Worm (Caenorhabditis elegans) whole organism, L4 larva: ENCODE results near the gene R05F9.11.

Experiments used
- D1046.2 ChIP-seq: fragments of 200-800 bp; sonication (Bioruptor generic); IDR thresholded peaks from 2 replicates; pipeline ENCODE4 v1.3.6; 2022; ENCODE audit warnings: missing genetic modification characterization, missing compliant biosample characterization
- ctbp-1 ChIP-seq: fragments of 200-800 bp; sonication (Bioruptor generic); IDR thresholded peaks from 2 replicates; pipeline ENCODE4 v1.3.6; 2022; ENCODE audit warnings: missing genetic modification reagents, missing genetic modification characterization, missing compliant biosample characterization
- hlh-11 ChIP-seq: fragments of 200-800 bp; sonication (Bioruptor generic); optimal IDR thresholded peaks from 2 replicates; lab custom pipeline; 2018; ENCODE audit warnings: mild to moderate bottlenecking, missing genetic modification characterization, missing compliant biosample characterization
- jun-1 ChIP-seq: fragments of 150-350 bp; optimal IDR thresholded peaks from 2 replicates; lab custom pipeline; 2014; ENCODE audit warnings: missing biosample characterization, missing genetic modification reagents, missing genetic modification characterization
- lin-13 ChIP-seq: fragments of 150-350 bp; optimal IDR thresholded peaks from 2 replicates; lab custom pipeline; 2014; ENCODE audit warnings: missing biosample characterization, missing genetic modification reagents, missing genetic modification characterization
- lsy-2 ChIP-seq, 2 experiments: fragments of 150-350 bp in 1 of 2; sonication (generic microtip) in 1 of 2; optimal IDR thresholded peaks; 2 replicates each; lab custom pipeline; 2014 to 2017; ENCODE audit warnings: missing biosample characterization in 2 of 2, missing genetic modification characterization in 2 of 2
- nhr-11 ChIP-seq: fragments of 150-350 bp; optimal IDR thresholded peaks from 2 replicates; lab custom pipeline; 2014; ENCODE audit warnings: missing biosample characterization, missing genetic modification characterization
- nhr-42 ChIP-seq: fragments of 200-800 bp; sonication (Bioruptor generic); IDR thresholded peaks from 2 replicates; pipeline ENCODE4 v1.3.6; 2022; ENCODE audit warnings: missing genetic modification characterization, missing compliant biosample characterization
- rbr-2 ChIP-seq: sonication (generic microtip); optimal IDR thresholded peaks from 2 replicates; lab custom pipeline; 2016; ENCODE audit warnings: missing genotype, missing genetic modification characterization, missing compliant biosample characterization
- unc-62 ChIP-seq, 3 experiments: fragments of 150-350 bp in 1 of 3; sonication (generic microtip); optimal IDR thresholded peaks in 2 of 3; peaks in 1 of 3; 1 replicate in 1 of 3; 2 replicates in 2 of 3; lab custom pipeline; 2014 to 2017; ENCODE audit warnings: missing biosample characterization in 3 of 3, missing genetic modification characterization in 3 of 3, missing genetic modification reagents in 3 of 3, missing genotype in 1 of 3
- ztf-11 ChIP-seq: fragments of 150-350 bp; optimal IDR thresholded peaks from 2 replicates; lab custom pipeline; 2014; ENCODE audit warnings: missing biosample characterization, missing genetic modification characterization

DNA sequence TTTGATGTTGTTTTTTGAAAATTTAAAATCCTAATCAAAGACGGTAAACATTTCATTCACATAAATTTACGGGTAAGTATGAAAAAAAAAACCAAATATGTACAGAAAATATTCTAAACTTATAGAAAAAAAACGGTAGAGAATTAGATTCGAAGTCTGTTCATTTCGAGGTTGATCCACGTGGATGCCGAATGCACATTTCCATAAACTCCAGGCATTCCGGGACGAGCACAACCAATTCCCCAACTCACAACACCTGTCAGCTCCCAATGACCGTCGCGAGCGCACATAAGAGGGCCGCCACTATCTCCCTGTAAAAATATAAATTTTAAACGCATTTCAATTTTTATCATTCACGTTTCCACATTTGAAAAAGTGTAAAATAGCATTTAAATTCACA, 34.1 kb upstream of the R05F9.11 start:
- no peak for TF ChIP-seq nhr-11
- no peak for TF ChIP-seq lsy-2 (tag; optimal IDR thresholded peaks at IDR 0.05; lab: Kevin White, UChicago)
- no peak for TF ChIP-seq ctbp-1 (GFP tag; lab: Robert Waterston, UW)
- no peak for TF ChIP-seq jun-1
- no peak for TF ChIP-seq unc-62 (GFP tag; optimal IDR thresholded peaks at IDR 0.05 in 1 of 2; lab: Kevin White, UChicago)
- no peak for TF ChIP-seq unc-62 (tag; optimal IDR thresholded peaks at IDR 0.05; lab: Kevin White, UChicago)
- no peak for TF ChIP-seq hlh-11 (tag; lab: Kevin White, UChicago)
- TF ChIP-seq nhr-42 (GFP tag; lab: Robert Waterston, UW) = no peak
- TF ChIP-seq rbr-2 = no peak
- TF ChIP-seq lin-13 (GFP tag; lab: Kevin White, UChicago) = no peak
- no peak for TF ChIP-seq ztf-11 (tag; lab: Kevin White, UChicago)
- no peak for TF ChIP-seq D1046.2 (GFP tag; lab: Robert Waterston, UW)
